Fruit fly (Drosophila melanogaster) whole organism, prepupa: ENCODE data around the gene Dpy-30L1.

Source experiments
- Blimp-1 ChIP-seq: fragments of 200-800 bp; sonication (Bioruptor generic); optimal IDR thresholded peaks from 3 replicates; lab custom pipeline; 2017; ENCODE audit warnings: missing biosample characterization, missing genetic modification characterization, mild to moderate bottlenecking, moderate library complexity, missing genetic modification reagents
- CG10669 ChIP-seq: fragments of 200-800 bp; sonication (Bioruptor generic); optimal IDR thresholded peaks from 3 replicates; lab custom pipeline; 2018; ENCODE audit warnings: missing biosample characterization, mild to moderate bottlenecking, missing genetic modification characterization, moderate library complexity
- CG11294 ChIP-seq: fragments of 200-800 bp; sonication (Bioruptor generic); IDR thresholded peaks from 2 replicates; pipeline ENCODE4 v1.3.6; 2022; ENCODE audit warnings: missing biosample characterization, missing genetic modification characterization
- CG11762 ChIP-seq: fragments of 200-800 bp; sonication (Bioruptor generic); optimal IDR thresholded peaks from 3 replicates; lab custom pipeline; 2016; ENCODE audit warnings: missing biosample characterization, missing genetic modification characterization; ENCODE audit not compliant: insufficient read depth
- CG11902 ChIP-seq: fragments of 200-800 bp; sonication (Bioruptor generic); optimal IDR thresholded peaks from 3 replicates; lab custom pipeline; 2016; ENCODE audit warnings: missing biosample characterization, missing genetic modification characterization
- CG15336 ChIP-seq: fragments of 200-800 bp; sonication (Bioruptor generic); IDR thresholded peaks from 2 replicates; pipeline ENCODE4 v1.3.6; 2022; ENCODE audit warnings: missing biosample characterization, missing genetic modification characterization
- CG1621 ChIP-seq: fragments of 200-800 bp; sonication (Bioruptor generic); optimal IDR thresholded peaks from 3 replicates; lab custom pipeline; 2018; ENCODE audit warnings: missing biosample characterization, mild to moderate bottlenecking, missing genetic modification characterization
- CG16779 ChIP-seq: fragments of 200-800 bp; sonication (Bioruptor generic); optimal IDR thresholded peaks from 3 replicates; lab custom pipeline; 2017; ENCODE audit warnings: missing biosample characterization, mild to moderate bottlenecking, missing genetic modification characterization
- CG31627 ChIP-seq: fragments of 200-800 bp; sonication (Bioruptor generic); optimal IDR thresholded peaks from 3 replicates; lab custom pipeline; 2016; ENCODE audit warnings: missing biosample characterization, missing genetic modification characterization
- CG32006 ChIP-seq: fragments of 200-800 bp; sonication (Bioruptor generic); optimal IDR thresholded peaks from 3 replicates; lab custom pipeline; 2017; ENCODE audit warnings: missing biosample characterization, mild to moderate bottlenecking, missing genetic modification characterization
- CG34406 ChIP-seq: fragments of 200-800 bp; sonication (Bioruptor generic); optimal IDR thresholded peaks from 3 replicates; lab custom pipeline; 2016; ENCODE audit warnings: missing biosample characterization, missing genetic modification characterization
- CG4318 ChIP-seq: fragments of 200-800 bp; sonication (Bioruptor generic); optimal IDR thresholded peaks from 3 replicates; lab custom pipeline; 2017; ENCODE audit warnings: missing biosample characterization, mild to moderate bottlenecking, missing genetic modification characterization
- CG6163 ChIP-seq: fragments of 200-800 bp; sonication (Bioruptor generic); IDR thresholded peaks from 3 replicates; pipeline ENCODE4 v1.3.6; 2022; ENCODE audit warnings: missing biosample characterization, missing genetic modification characterization
- CG6276 ChIP-seq: fragments of 200-800 bp; sonication (Bioruptor generic); optimal IDR thresholded peaks from 2 replicates; lab custom pipeline; 2017; ENCODE audit warnings: missing biosample characterization, mild to moderate bottlenecking, missing genetic modification characterization
- CG6792 ChIP-seq: fragments of 200-800 bp; sonication (Bioruptor generic); optimal IDR thresholded peaks from 3 replicates; lab custom pipeline; 2016; ENCODE audit warnings: missing biosample characterization, missing genetic modification characterization
- CG6808 ChIP-seq: fragments of 200-800 bp; sonication (Bioruptor generic); optimal IDR thresholded peaks from 3 replicates; lab custom pipeline; 2017; ENCODE audit warnings: missing biosample characterization, missing genetic modification characterization, mild to moderate bottlenecking, moderate library complexity, missing genetic modification reagents
- CG7368 ChIP-seq: fragments of 200-800 bp; sonication (Bioruptor generic); optimal IDR thresholded peaks from 3 replicates; lab custom pipeline; 2016; ENCODE audit warnings: missing biosample characterization, missing genetic modification characterization
- CG8119 ChIP-seq: fragments of 200-800 bp; sonication (Bioruptor generic); IDR thresholded peaks from 3 replicates; pipeline ENCODE4 v1.3.6; 2022; ENCODE audit warnings: missing biosample characterization, missing genetic modification characterization
- CG8319 ChIP-seq: fragments of 200-800 bp; sonication (Bioruptor generic); optimal IDR thresholded peaks from 3 replicates; lab custom pipeline; 2016; ENCODE audit warnings: missing biosample characterization, missing genetic modification characterization
- CG8632 ChIP-seq: fragments of 200-800 bp; sonication (Bioruptor generic); optimal IDR thresholded peaks from 3 replicates; lab custom pipeline; 2016; ENCODE audit warnings: missing biosample characterization, missing genetic modification characterization
- CG9139 ChIP-seq: fragments of 200-800 bp; sonication (Bioruptor generic); optimal IDR thresholded peaks from 3 replicates; lab custom pipeline; 2017; ENCODE audit warnings: missing biosample characterization, mild to moderate bottlenecking, missing genetic modification characterization
- Eip75B ChIP-seq: fragments of 200-800 bp; sonication (Bioruptor generic); optimal IDR thresholded peaks from 3 replicates; lab custom pipeline; 2016; ENCODE audit warnings: missing biosample characterization, missing genetic modification characterization
- Eip78C ChIP-seq: fragments of 200-800 bp; sonication (Bioruptor generic); peaks from one replicate; lab custom pipeline; 2016; ENCODE audit warnings: missing biosample characterization, missing genetic modification characterization
- Eip93F ChIP-seq: fragments of 200-800 bp; sonication (Bioruptor generic); optimal IDR thresholded peaks from 2 replicates; lab custom pipeline; 2016; ENCODE audit warnings: missing biosample characterization, mild to moderate bottlenecking, missing genetic modification characterization
- Ets21C ChIP-seq: fragments of 200-800 bp; sonication (Bioruptor generic); optimal IDR thresholded peaks from 3 replicates; lab custom pipeline; 2016; ENCODE audit warnings: missing biosample characterization, missing genetic modification characterization
- Ets96B ChIP-seq: fragments of 200-800 bp; optimal IDR thresholded peaks from 2 replicates; lab custom pipeline; 2019; ENCODE audit warnings: missing biosample characterization, mild to moderate bottlenecking, missing genetic modification characterization, moderate library complexity
- Gug ChIP-seq: fragments of 200-800 bp; sonication (Bioruptor generic); IDR thresholded peaks from 2 replicates; pipeline ENCODE4 v1.3.6; 2022; ENCODE audit warnings: missing biosample characterization, missing genetic modification characterization
- Hr38 ChIP-seq: sonication (Bioruptor generic); optimal IDR thresholded peaks from 2 replicates; lab custom pipeline; 2016; ENCODE audit warnings: missing biosample characterization, missing genetic modification characterization
- Hr39 ChIP-seq: fragments of 200-800 bp; sonication (Bioruptor generic); optimal IDR thresholded peaks from 2 replicates; lab custom pipeline; 2016; ENCODE audit warnings: missing biosample characterization, missing genetic modification characterization
- Hr4 ChIP-seq: fragments of 200-800 bp; sonication (Bioruptor generic); optimal IDR thresholded peaks from 3 replicates; lab custom pipeline; 2016; ENCODE audit warnings: missing biosample characterization, missing genetic modification characterization
- Met ChIP-seq: fragments of 200-800 bp; sonication (Bioruptor generic); optimal IDR thresholded peaks from 3 replicates; lab custom pipeline; 2016; ENCODE audit warnings: missing biosample characterization, missing genetic modification characterization
- OdsH ChIP-seq: fragments of 200-800 bp; sonication (Bioruptor generic); optimal IDR thresholded peaks from 3 replicates; lab custom pipeline; 2016; ENCODE audit warnings: missing biosample characterization, missing genetic modification characterization
- Smox ChIP-seq: fragments of 200-800 bp; sonication (Bioruptor generic); optimal IDR thresholded peaks from 3 replicates; lab custom pipeline; 2016; ENCODE audit warnings: missing biosample characterization, missing genetic modification characterization
- Sox102F ChIP-seq: fragments of 200-800 bp; sonication (Bioruptor generic); optimal IDR thresholded peaks from 2 replicates; lab custom pipeline; 2016; ENCODE audit warnings: missing biosample characterization, mild to moderate bottlenecking, missing genetic modification characterization
- acj6 ChIP-seq: fragments of 200-800 bp; sonication (Bioruptor generic); optimal IDR thresholded peaks from 3 replicates; lab custom pipeline; 2016; ENCODE audit warnings: missing biosample characterization, missing genetic modification characterization
- cyc ChIP-seq: fragments of 200-800 bp; sonication (Bioruptor generic); optimal IDR thresholded peaks from 3 replicates; lab custom pipeline; 2016; ENCODE audit warnings: missing biosample characterization, missing genetic modification characterization
- dac ChIP-seq: fragments of 200-800 bp; sonication (Bioruptor generic); optimal IDR thresholded peaks from 2 replicates; lab custom pipeline; 2017; ENCODE audit warnings: missing biosample characterization, mild to moderate bottlenecking, missing genetic modification characterization
- eg ChIP-seq: fragments of 200-800 bp; sonication (Bioruptor generic); IDR thresholded peaks from 3 replicates; pipeline ENCODE4 v1.3.6; 2022; ENCODE audit warnings: missing biosample characterization, missing genetic modification characterization
- esn ChIP-seq: fragments of 200-800 bp; sonication (Bioruptor generic); optimal IDR thresholded peaks from 2 replicates; lab custom pipeline; 2016; ENCODE audit warnings: missing biosample characterization, mild to moderate bottlenecking, missing genetic modification characterization, moderate library complexity
- fd59A ChIP-seq: fragments of 200-800 bp; sonication (Bioruptor generic); optimal IDR thresholded peaks from 2 replicates; lab custom pipeline; 2017; ENCODE audit warnings: missing biosample characterization, mild to moderate bottlenecking, missing genetic modification characterization, missing genetic modification reagents
- fd85E ChIP-seq: fragments of 200-800 bp; sonication (Bioruptor generic); optimal IDR thresholded peaks from 3 replicates; lab custom pipeline; 2016; ENCODE audit warnings: missing biosample characterization, missing genetic modification characterization
- fkh ChIP-seq: fragments of 200-800 bp; sonication (Bioruptor generic); optimal IDR thresholded peaks from 3 replicates; lab custom pipeline; 2017; ENCODE audit warnings: missing biosample characterization, mild to moderate bottlenecking, missing genetic modification characterization, moderate library complexity
- lz ChIP-seq: fragments of 200-800 bp; sonication (Bioruptor generic); optimal IDR thresholded peaks from 3 replicates; lab custom pipeline; 2016; ENCODE audit warnings: missing biosample characterization, missing genetic modification characterization
- spab ChIP-seq: fragments of 200-800 bp; sonication (Bioruptor generic); optimal IDR thresholded peaks from 2 replicates; lab custom pipeline; 2017; ENCODE audit warnings: missing biosample characterization, mild to moderate bottlenecking, missing genetic modification characterization, missing genetic modification reagents
- svp ChIP-seq: fragments of 200-800 bp; sonication (Bioruptor generic); peaks from one replicate; lab custom pipeline; 2016; ENCODE audit warnings: missing biosample characterization, missing genetic modification characterization
- topi ChIP-seq: fragments of 200-800 bp; sonication (Bioruptor generic); optimal IDR thresholded peaks from 3 replicates; lab custom pipeline; 2016; ENCODE audit warnings: missing biosample characterization, missing genetic modification characterization
- vri ChIP-seq: fragments of 200-800 bp; sonication (Bioruptor generic); optimal IDR thresholded peaks from 3 replicates; lab custom pipeline; 2016; ENCODE audit warnings: missing biosample characterization, mild to moderate bottlenecking, missing genetic modification characterization

Gene Dpy-30L1

dm6 chr2L:10750915-10751612 lies 18.6 kb downstream of the Dpy-30L1 start:
- TF ChIP-seq CG11902 (GFP tag; lab: Kevin White, UChicago) = no peak
- TF ChIP-seq Eip78C = no peak
- peak; percentile 1 for TF ChIP-seq svp
- TF ChIP-seq CG34406 (GFP tag; lab: Kevin White, UChicago) = no peak

- no peak for TF ChIP-seq CG8319
- no peak for TF ChIP-seq Eip93F (GFP tag; lab: Kevin White, UChicago)
- no peak for TF ChIP-seq CG8632
- peak; percentile 44 for TF ChIP-seq OdsH (GFP tag; lab: Kevin White, UChicago)
- no peak for TF ChIP-seq fd85E (GFP tag; lab: Kevin White, UChicago)
- peak; percentile 13 for TF ChIP-seq CG6808
- no peak for TF ChIP-seq Eip75B (GFP tag; lab: Kevin White, UChicago)
- TF ChIP-seq Blimp-1 (GFP tag; lab: Kevin White, UChicago) = no peak
- TF ChIP-seq CG11762 (GFP tag; lab: Kevin White, UChicago) = no peak
- TF ChIP-seq CG15336 = peak; percentile 71
- no peak for TF ChIP-seq topi (GFP tag; lab: Kevin White, UChicago)
- TF ChIP-seq CG7368 (GFP tag; lab: Kevin White, UChicago) = no peak
- TF ChIP-seq CG16779 = no peak
- TF ChIP-seq Gug (GFP tag; lab: Robert Waterston, UW) = peak; percentile 36; the same call in 1 of the 2 replicates
- peak; percentile 12 for TF ChIP-seq fd59A (GFP tag; lab: Kevin White, UChicago)
- no peak for TF ChIP-seq Ets21C
- TF ChIP-seq CG6276 (GFP tag; lab: Kevin White, UChicago) = peak; percentile 71
- TF ChIP-seq CG32006 = peak; percentile 87
- peak; percentile 74 for TF ChIP-seq Hr4
- no peak for TF ChIP-seq Met (GFP tag; lab: Kevin White, UChicago)
- no peak for TF ChIP-seq Ets96B (tag; lab: Kevin White, UChicago)
- TF ChIP-seq CG34406 (GFP tag; lab: Kevin White, UChicago) = no peak
- no peak for TF ChIP-seq CG6792 (GFP tag; lab: Kevin White, UChicago)
- TF ChIP-seq CG8119 = peak; percentile 76
- no peak for TF ChIP-seq spab (GFP tag; lab: Kevin White, UChicago)
- TF ChIP-seq esn (GFP tag; lab: Kevin White, UChicago) = no peak
- no peak for TF ChIP-seq lz (GFP tag; lab: Kevin White, UChicago)
- no peak for TF ChIP-seq CG10669 (GFP tag; lab: Kevin White, UChicago)
- peak; percentile 60 for TF ChIP-seq CG4318 (GFP tag; lab: Kevin White, UChicago)
- TF ChIP-seq Smox (GFP tag; lab: Kevin White, UChicago) = no peak
- peak; percentile 99 for TF ChIP-seq fkh (GFP tag; lab: Kevin White, UChicago)
- no peak for TF ChIP-seq CG1621
- peak; percentile 78 for TF ChIP-seq Eip78C
- TF ChIP-seq svp = peak; percentile 51
- peak; percentile 63 for TF ChIP-seq eg
- TF ChIP-seq vri = no peak
- TF ChIP-seq CG31627 (GFP tag; lab: Kevin White, UChicago) = no peak
- no peak for TF ChIP-seq Hr38 (GFP tag; lab: Kevin White, UChicago)
- TF ChIP-seq dac (GFP tag; lab: Kevin White, UChicago) = peak; percentile 50
- TF ChIP-seq CG6163 (GFP tag; lab: Robert Waterston, UW) = peak; percentile 22; the same call in 1 of the 3 replicates
- TF ChIP-seq CG11294 (GFP tag; lab: Robert Waterston, UW) = peak; percentile 51; the same call in 1 of the 2 replicates
- TF ChIP-seq Sox102F (GFP tag; lab: Kevin White, UChicago) = no peak
- no peak for TF ChIP-seq CG9139 (GFP tag; lab: Kevin White, UChicago)
- no peak for TF ChIP-seq CG11902 (GFP tag; lab: Kevin White, UChicago)
- TF ChIP-seq cyc (GFP tag; lab: Kevin White, UChicago) = no peak
- no peak for TF ChIP-seq acj6 (GFP tag; lab: Kevin White, UChicago)
- TF ChIP-seq Hr39 (GFP tag; lab: Kevin White, UChicago) = no peak
Observed at dm6 chr2L:10751879-10752620, 19.6 kb downstream of the Dpy-30L1 start.
